Worm (Caenorhabditis elegans) whole organism, L3 larva: Measurements from ENCODE around the gene R10H10.3.

ENCODE experiments used
- aly-2 ChIP-seq: fragments of 150-350 bp; optimal IDR thresholded peaks from 2 replicates; lab custom pipeline; 2014; ENCODE audit warnings: missing biosample characterization, missing genetic modification characterization
- ama-1 ChIP-seq: fragments of 150-350 bp; optimal IDR thresholded peaks from 2 replicates; lab custom pipeline; 2018
- ceh-82 ChIP-seq: fragments of 150-350 bp; optimal IDR thresholded peaks from 2 replicates; lab custom pipeline; 2014; ENCODE audit warnings: missing biosample characterization, missing genetic modification characterization
- elt-1 ChIP-seq: fragments of 150-350 bp; optimal IDR thresholded peaks from 2 replicates; lab custom pipeline; 2014; ENCODE audit warnings: missing biosample characterization, missing genetic modification characterization
- elt-2 ChIP-seq: sonication (generic microtip); optimal IDR thresholded peaks from 2 replicates; lab custom pipeline; 2016; ENCODE audit warnings: missing genetic modification reagents, mild to moderate bottlenecking, missing genetic modification characterization, missing compliant biosample characterization
- fos-1 ChIP-seq: fragments of 150-350 bp; optimal IDR thresholded peaks from 2 replicates; lab custom pipeline; 2014; ENCODE audit warnings: missing biosample characterization, missing genetic modification characterization
- nfya-1 ChIP-seq: sonication (generic microtip); optimal IDR thresholded peaks from 2 replicates; lab custom pipeline; 2017; ENCODE audit warnings: missing genetic modification characterization, mild to moderate bottlenecking, missing compliant biosample characterization, antibody characterized with exemption, moderate library complexity; ENCODE audit not compliant: insufficient read depth
- nhr-237 ChIP-seq: fragments of 150-350 bp; optimal IDR thresholded peaks from 2 replicates; lab custom pipeline; 2014; ENCODE audit warnings: missing biosample characterization, missing genetic modification characterization
- nhr-77 ChIP-seq: fragments of 150-350 bp; optimal IDR thresholded peaks from 2 replicates; lab custom pipeline; 2014; ENCODE audit warnings: missing biosample characterization, missing genetic modification characterization
- pqm-1 ChIP-seq: fragments of 150-350 bp; optimal IDR thresholded peaks from 2 replicates; lab custom pipeline; 2017; ENCODE audit warnings: missing biosample characterization, missing genetic modification characterization, inconsistent platforms
- unc-39 ChIP-seq: sonication (generic microtip); optimal IDR thresholded peaks from 4 replicates; lab custom pipeline; 2017; ENCODE audit warnings: missing biosample characterization, missing genetic modification characterization
- zag-1 ChIP-seq: fragments of 150-350 bp; optimal IDR thresholded peaks from 2 replicates; lab custom pipeline; 2014; ENCODE audit warnings: missing biosample characterization, missing genetic modification characterization
- ztf-4 ChIP-seq: fragments of 150-350 bp; optimal IDR thresholded peaks from 2 replicates; lab custom pipeline; 2014; ENCODE audit warnings: missing biosample characterization, missing genetic modification characterization

DNA sequence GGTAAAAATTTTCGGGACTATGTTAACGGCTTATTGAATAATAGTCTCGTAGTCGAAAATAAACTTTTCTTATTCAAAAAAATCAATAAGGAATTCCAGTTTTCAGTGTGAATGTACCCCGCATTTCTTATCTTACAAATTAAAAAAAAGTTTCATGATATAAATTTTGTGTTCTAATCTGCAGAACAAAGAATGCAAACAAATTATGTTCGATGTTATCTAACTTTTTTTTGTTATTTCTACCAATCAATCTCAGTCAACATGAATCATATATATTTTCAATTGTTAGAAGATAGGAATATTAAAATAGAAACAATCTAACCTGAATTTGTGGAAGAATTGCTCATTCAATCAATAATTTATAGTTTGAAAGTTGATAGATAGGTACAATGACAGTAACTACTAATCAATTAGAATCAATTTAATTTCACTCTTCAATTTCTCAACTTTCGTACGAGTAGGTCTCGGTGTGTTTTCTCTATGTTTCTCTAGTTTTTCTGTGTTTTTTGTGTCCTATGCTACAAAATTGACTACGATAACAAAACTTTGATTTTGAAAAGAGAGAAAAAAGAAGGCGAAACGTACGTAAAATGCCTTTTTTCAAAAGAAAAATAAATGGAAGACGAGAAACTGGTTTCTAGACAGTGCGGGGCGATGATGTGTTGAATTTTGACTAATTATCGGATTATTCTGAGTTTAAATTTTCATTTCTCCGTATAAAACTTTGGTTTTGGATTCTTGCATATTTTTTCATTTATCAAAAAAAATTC, 38.2 kb upstream of the R10H10.3 start, which contains the start of the genes unc-43 and Y43C5B.3:
- TF ChIP-seq unc-39 (tag; lab: Kevin White, UChicago) (no peak), ama-1 (lab: Kevin White, UChicago) (no peak), nhr-237 (tag; lab: Kevin White, UChicago) (no peak), nfya-1 (tag; lab: Kevin White, UChicago) (no peak), aly-2 (tag; lab: Kevin White, UChicago) (no peak), nhr-77 (tag; lab: Kevin White, UChicago) (no peak), elt-1 (tag; lab: Kevin White, UChicago) (no peak), pqm-1 (tag; lab: Kevin White, UChicago) (peak; percentile 86), ceh-82 (no peak), zag-1 (tag; lab: Kevin White, UChicago) (no peak), ztf-4 (tag; lab: Kevin White, UChicago) (no peak), elt-2 (peak; percentile 84), fos-1 (tag; lab: Kevin White, UChicago) (no peak)
